Fruit fly (Drosophila melanogaster): ENCODE results near the gene CG17841.

The CG17841 gene

DNA sequence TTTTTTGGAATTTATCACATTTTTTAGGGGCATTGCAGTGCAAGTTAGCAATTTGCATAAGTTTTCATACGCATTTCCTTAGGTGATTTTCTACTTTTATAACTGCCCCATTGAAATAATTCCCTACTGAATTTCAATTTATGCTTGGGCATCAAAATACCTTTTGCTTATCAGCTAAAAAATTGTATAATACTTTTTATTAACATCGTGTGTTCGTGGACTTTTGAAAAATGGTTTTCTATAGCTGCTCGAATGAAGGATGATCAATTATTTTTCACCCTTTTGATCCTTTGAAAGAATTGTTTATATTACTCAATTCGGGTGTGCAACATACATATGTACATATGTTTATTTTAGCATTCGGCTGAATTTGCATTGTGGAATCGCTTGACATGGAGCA, 5.7 kb upstream of the CG17841 start:
- no peak for TF ChIP-seq CG8478 (optimal IDR thresholded peaks at IDR 0.05)
- TF ChIP-seq CTCF (optimal IDR thresholded peaks at IDR 0.05) = no peak

DNA sequence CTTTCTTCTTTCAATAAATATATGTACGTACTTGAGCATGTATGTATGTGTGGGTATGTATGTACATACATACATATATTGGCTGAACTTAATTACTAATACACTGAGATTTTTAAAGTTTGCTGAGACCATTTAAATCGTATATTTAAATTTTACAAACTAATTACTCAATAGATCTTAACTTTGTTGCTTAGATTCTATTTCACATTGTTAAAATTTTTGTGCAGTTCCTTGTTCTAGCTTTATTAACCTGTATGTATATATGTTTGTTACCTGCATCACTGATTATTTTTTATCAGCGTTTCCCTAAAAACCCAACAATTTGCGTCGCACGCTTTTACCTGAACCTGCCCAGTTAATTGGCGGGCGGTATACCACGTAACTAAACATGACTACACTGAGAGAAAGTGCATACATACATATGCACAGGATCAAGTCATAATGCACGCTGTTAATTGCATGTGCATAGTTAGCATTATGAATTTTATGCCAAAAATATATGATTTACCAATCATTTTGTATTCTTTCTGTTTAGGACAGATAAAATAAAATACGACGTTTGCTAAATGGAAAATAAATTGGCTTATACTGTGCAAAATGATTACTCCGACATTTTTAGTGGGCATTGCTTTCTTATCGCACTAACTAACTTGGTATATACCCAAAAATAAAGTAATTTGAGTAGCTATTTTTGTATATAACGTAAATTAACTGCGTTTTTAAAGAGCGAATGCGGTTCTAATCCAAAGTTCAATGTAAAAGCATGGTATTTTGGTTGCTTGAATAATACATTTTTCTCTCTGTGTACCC, 5.1 kb upstream of the CG17841 start:
- TF ChIP-seq CTCF (optimal IDR thresholded peaks at IDR 0.05) (no peak), CG8478 (optimal IDR thresholded peaks at IDR 0.05) (no peak)

DNA sequence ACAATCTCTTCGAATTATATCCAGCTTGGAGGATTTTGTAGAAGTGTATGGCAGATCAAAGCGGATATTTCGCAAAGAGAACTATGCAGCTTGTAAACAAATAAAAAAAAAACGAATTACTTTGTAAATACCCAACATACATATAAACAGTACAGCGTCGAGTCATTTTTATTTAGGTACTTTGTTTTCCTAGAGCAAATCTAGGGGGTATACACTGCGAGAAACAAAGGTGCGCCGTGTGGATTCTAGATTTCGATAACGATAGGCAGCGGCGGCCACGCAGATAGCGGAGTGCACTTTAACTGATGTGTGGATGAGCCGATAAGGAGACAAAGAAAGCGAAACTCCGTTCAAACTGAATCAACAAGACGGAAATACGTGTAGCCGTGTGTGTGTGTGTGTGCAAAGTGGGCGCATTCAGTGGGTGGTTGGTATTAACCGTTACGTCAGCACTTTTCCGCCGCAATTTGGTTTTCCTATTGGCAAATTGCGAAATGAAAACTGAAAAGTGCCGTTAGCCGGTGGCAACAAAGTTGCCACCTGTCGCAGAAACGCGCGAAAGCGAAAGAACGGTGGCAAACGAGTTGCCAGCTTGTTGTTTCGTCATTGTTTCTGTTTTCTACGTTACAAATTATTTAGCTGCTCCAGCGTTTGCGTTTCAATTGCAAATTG, 3.2 kb upstream of the CG17841 start:
- TF ChIP-seq CTCF (optimal IDR thresholded peaks at IDR 0.05) (no peak), CG8478 (optimal IDR thresholded peaks at IDR 0.05) (no peak)

DNA sequence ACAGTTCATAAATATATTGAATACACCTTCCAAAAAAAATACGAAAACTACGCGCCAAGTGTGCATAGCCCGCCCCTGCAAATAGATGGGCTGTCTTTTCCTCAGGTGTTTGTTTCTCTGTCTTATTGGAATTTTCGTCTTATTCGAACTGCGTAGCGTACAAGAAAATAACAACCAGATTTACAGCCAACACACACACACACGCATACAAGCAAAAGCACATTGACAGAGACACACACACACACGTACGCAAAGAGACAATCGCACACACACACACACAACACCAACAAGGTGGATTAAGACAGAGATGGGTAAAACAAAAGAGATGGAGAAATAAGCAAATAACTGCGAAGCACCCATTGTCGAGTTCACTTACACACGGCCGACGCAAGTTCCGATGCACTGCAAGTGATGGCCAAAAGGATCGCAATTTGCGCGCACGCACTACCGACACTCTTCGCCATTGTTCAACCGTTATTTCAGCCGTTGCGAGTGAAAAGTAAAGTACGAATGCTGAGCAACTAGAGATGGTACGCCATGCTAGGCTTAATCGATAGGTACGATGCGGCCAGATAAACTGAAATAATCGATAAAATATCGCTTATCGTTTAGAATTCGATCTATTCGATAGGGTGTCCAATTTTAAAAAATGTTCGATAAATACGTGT, 2.0 kb upstream of the CG17841 start:
- TF ChIP-seq CG8478 (optimal IDR thresholded peaks at IDR 0.05) = no peak
- no peak for TF ChIP-seq CTCF (optimal IDR thresholded peaks at IDR 0.05)

DNA sequence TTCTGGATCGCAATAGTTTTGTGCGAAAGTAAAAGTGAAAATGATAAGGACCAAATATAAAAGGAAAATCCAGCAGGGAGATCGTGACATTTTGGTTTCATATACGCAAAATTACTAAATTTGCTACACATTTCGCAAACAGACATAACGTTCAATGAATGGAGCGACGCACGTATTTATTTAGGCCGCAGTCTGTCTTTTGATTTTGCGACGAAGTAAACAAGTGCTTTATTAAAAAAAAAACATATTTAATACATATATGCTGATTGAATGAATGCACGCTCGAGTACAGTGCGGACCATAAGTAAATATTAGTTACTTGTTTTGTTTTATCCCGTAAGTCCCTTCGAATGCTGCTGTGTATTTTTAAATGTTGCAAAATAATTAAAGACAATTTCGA, 480 bp upstream of the CG17841 start, which contains the start of gene CG32679:
Gene CG32679 (minus strand): TSS at position 101 of the 400 bp plus-strand sequence.
- TF ChIP-seq CTCF (optimal IDR thresholded peaks at IDR 0.05) (no peak), CG8478 (optimal IDR thresholded peaks at IDR 0.05) (no peak)

DNA sequence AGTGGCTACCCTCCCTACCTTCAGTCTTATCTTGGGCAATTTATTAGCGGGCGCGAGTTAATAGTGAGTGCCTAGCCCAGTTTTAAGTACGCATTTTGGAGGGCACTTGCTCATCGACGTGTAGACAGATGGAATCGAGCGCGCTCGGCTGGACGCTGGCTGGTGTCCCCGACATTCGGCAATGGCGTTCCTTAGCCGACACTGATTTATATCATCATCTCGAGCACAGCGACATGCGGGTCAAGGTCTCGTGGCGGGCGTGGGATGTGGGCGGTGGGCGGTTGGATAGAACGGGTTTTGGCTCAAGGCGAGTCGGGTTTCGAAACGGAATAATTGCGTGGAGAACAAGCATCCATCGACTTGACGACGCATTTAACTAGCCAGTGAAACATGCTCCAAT, 1.5 kb downstream of the CG17841 start:
- TF ChIP-seq CTCF (optimal IDR thresholded peaks at IDR 0.05) = no peak
- no peak for TF ChIP-seq CG8478 (optimal IDR thresholded peaks at IDR 0.05)

DNA sequence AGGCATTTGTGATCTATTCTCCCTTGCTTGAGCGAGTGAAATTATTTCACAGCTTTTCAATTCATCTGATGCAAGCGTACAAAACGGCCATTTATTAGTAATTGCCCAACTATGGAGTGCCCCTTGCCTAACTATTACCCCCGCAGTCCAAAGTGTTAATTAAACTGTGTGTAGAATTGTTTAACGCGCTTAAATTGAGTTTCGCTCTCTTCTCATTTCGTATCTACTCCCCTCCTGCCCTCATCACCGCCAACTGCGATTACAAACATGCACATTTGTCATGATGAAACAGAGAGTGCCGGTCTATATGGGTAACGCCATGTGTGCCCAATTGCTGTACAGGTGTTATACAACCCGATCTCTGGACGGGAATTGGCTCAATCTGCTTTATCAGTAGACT, 1.9 kb downstream of the CG17841 start:
- no peak for TF ChIP-seq CTCF (optimal IDR thresholded peaks at IDR 0.05)

DNA sequence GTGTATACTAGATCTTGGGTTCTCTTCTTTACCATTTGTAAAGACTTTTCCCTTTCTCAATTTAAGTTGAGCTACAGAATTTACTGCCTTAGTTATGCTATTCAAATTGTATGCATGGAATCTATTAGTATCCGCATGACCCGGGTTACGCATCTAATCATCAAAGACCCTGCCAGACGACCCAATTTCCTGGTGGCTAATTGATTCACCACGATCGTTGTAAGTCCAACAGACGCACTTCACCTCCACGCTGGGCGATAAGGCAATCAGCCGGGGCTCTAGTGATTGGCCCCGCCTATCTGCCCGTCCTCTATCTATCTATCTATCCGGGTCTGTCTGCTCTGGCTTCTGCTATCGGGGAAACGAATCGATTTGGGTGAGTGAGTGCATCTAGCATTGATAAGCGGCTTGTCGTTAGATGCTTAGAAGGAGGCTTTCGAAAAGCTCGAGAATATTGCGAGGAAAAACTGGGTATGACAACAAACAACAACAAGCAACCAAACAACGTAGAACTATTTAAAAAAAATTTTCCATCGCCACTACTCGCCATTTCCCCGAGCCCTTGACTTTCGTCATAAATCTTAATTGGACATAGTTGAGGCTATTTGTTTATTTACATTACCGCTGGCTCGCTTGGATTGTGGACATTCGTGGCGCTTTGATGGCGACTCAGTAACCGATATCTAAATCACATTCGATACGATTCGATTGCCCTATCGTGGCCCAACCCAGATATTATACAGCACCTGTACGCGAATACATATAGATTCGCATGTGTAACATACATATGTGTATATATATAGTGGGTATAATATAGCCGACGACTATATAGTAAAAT, 2.6 kb downstream of the CG17841 start:
- no peak for TF ChIP-seq CG8478 (optimal IDR thresholded peaks at IDR 0.05)
- no peak for TF ChIP-seq CTCF (optimal IDR thresholded peaks at IDR 0.05)

DNA sequence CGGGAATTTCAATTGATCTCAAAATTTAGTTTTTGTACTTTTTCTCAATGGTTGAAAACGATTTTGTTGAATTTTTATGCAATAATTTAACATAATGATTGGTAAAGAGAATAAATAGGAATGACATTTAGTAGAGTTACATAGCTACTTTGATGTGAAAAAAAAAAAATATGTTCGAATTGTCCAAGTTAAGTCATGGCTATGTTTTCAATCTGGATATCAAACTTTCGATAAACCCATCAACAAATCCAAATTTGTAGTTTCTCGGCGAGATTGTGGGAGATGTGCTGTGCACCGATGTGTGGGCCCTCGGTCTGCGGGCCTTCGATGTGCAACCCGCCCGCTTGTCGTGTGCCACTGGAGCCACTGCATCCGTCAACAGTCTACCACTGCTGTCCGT, 7.4 kb downstream of the CG17841 start, which contains the start of the genes CG32686 and CG2898:
Gene CG32686 (minus strand): TSS at position 101 of the 400 bp plus-strand sequence.
Gene CG2898 (plus strand): TSS at position 159 of the 400 bp plus-strand sequence.
- no peak for TF ChIP-seq CTCF (optimal IDR thresholded peaks at IDR 0.05)
- TF ChIP-seq CG8478 (optimal IDR thresholded peaks at IDR 0.05) = no peak

DNA sequence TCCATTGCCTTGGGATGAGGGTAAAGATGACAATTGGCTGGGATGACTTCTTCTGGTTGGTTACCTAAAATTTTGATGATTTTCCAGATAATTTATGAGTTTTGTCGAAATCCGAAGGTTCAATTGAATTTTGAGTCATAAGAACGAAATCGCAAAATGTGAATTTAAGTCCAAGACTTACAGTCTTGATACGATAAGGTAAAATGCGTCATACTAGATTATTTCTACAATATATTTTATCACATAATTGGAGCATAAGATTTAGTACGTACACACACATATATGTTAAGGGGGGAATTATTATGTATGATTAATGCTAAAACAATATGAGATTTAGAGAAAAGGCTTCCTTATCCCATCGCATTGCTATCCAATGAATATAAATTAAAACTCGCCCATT, 13.4 kb downstream of the CG17841 start, which contains the start of gene CG32681:
Gene CG32681 (minus strand): TSS at position 101 of the 400 bp plus-strand sequence.
- no peak for TF ChIP-seq CTCF (optimal IDR thresholded peaks at IDR 0.05)
- no peak for TF ChIP-seq CG8478 (optimal IDR thresholded peaks at IDR 0.05)

DNA sequence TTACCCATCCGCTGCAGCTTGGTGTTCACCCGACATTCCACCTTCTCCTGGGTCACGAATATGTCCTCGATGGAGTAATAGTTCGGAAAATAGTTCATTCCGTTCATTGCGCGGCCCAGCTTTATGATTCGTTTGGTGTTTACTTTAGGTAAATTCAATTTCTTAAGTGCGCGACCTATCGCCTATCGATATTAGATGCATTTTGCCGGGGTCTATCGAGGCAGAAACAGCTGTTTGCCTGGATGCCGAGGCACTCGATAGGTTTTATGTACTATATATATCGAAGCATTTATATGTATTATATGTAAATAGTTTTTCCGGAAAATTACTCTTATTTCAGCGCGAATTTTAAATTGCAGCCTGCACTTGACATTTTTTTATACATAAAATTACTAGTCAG, 17.1 kb downstream of the CG17841 start:
- TF ChIP-seq CTCF (optimal IDR thresholded peaks at IDR 0.05) = no peak
- TF ChIP-seq CG8478 (optimal IDR thresholded peaks at IDR 0.05) = no peak

DNA sequence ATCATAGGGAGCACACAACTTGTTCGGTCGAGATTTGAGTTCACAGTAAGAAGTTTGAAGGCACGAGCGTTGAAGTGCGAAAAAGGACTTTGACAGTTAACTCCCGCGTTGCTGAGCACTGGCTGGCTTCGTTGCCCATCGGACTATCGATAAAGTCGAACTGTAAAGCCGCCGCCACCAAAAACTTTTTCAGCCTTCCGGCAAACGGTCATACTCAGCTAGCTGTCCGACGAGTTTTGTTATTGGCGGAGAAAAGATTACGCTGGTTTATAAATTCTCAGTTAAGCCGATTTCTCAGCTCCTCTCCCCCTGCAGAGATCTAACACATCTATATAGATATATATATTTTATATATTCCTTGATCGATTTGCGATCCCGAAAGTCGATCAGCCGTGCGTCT, 17.9 kb downstream of the CG17841 start, which contains the start of the genes Psf3 and flw:
Gene Psf3 (minus strand): TSS at position 105 of the 400 bp plus-strand sequence.
Gene flw (plus strand): TSS at position 204 of the 400 bp plus-strand sequence.
- no peak for TF ChIP-seq CG8478 (optimal IDR thresholded peaks at IDR 0.05)
- TF ChIP-seq CTCF (optimal IDR thresholded peaks at IDR 0.05) = no peak

DNA sequence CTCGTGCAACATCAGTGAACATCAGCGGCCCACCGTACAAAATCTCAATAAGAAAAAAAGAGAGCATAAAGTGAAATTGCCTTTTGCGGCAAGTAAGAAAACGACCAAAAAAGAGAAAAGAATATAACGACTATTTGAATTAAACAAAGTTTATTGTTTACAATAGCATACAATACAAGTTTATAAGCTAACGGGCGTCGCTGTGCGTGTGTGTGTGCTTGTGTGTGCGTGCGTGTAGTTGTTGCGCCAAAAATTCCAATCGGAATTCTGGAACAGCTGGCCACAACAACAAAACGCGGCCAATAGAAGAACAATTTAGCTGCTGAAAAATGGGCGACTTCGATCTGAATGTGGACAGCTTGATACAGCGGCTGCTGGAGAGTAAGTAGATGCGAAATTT, 18.3 kb downstream of the CG17841 start:
- TF ChIP-seq CTCF (optimal IDR thresholded peaks at IDR 0.05) (no peak), CG8478 (optimal IDR thresholded peaks at IDR 0.05) (no peak)

DNA sequence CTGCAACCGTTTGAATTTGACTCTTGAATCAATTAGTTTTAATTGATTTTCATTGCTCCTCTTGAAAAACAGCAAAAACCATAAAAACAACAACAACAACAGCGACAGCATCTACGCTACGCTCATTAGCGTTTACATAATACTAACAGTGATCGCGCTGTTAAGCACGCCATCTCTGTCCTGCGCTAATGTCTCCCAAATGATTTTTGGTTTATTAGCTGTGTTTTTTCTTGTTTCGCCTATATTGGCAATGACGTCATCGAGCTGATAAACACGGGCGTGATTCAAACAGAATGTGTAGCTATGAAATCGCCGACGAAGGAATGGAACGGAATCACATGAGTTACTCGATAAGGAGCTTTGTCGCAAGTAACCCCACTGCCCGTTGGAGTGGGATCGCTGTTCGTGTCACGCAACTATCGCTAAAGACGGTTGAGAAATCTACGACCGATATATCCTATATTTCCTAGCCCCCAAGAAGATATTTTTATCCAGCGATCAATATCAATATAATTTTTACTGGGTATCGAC, 19.0 kb downstream of the CG17841 start:
- TF ChIP-seq CTCF (optimal IDR thresholded peaks at IDR 0.05) = no peak
- TF ChIP-seq CG8478 (optimal IDR thresholded peaks at IDR 0.05) = no peak

Measured in S2 (cell line).